Fruit fly (Drosophila melanogaster) whole organism, prepupa: ENCODE measurements around the gene Fer1.

Experiments
- Blimp-1 ChIP-seq: fragments of 200-800 bp; sonication (Bioruptor generic); optimal IDR thresholded peaks from 3 replicates; lab custom pipeline; 2017; ENCODE audit warnings: missing biosample characterization, missing genetic modification characterization, mild to moderate bottlenecking, moderate library complexity, missing genetic modification reagents
- CG10669 ChIP-seq: fragments of 200-800 bp; sonication (Bioruptor generic); optimal IDR thresholded peaks from 3 replicates; lab custom pipeline; 2018; ENCODE audit warnings: missing biosample characterization, mild to moderate bottlenecking, missing genetic modification characterization, moderate library complexity
- CG11902 ChIP-seq: fragments of 200-800 bp; sonication (Bioruptor generic); optimal IDR thresholded peaks from 3 replicates; lab custom pipeline; 2016; ENCODE audit warnings: missing biosample characterization, missing genetic modification characterization
- CG15336 ChIP-seq: fragments of 200-800 bp; sonication (Bioruptor generic); IDR thresholded peaks from 2 replicates; pipeline ENCODE4 v1.3.6; 2022; ENCODE audit warnings: missing biosample characterization, missing genetic modification characterization
- CG16779 ChIP-seq: fragments of 200-800 bp; sonication (Bioruptor generic); optimal IDR thresholded peaks from 3 replicates; lab custom pipeline; 2017; ENCODE audit warnings: missing biosample characterization, mild to moderate bottlenecking, missing genetic modification characterization
- CG31627 ChIP-seq: fragments of 200-800 bp; sonication (Bioruptor generic); optimal IDR thresholded peaks from 3 replicates; lab custom pipeline; 2016; ENCODE audit warnings: missing biosample characterization, missing genetic modification characterization
- CG3919 ChIP-seq: fragments of 200-800 bp; sonication (Bioruptor generic); optimal IDR thresholded peaks from 3 replicates; lab custom pipeline; 2016; ENCODE audit warnings: missing biosample characterization, missing genetic modification characterization
- CG4318 ChIP-seq: fragments of 200-800 bp; sonication (Bioruptor generic); optimal IDR thresholded peaks from 3 replicates; lab custom pipeline; 2017; ENCODE audit warnings: missing biosample characterization, mild to moderate bottlenecking, missing genetic modification characterization
- CG6163 ChIP-seq: fragments of 200-800 bp; sonication (Bioruptor generic); IDR thresholded peaks from 3 replicates; pipeline ENCODE4 v1.3.6; 2022; ENCODE audit warnings: missing biosample characterization, missing genetic modification characterization
- CG6276 ChIP-seq: fragments of 200-800 bp; sonication (Bioruptor generic); optimal IDR thresholded peaks from 2 replicates; lab custom pipeline; 2017; ENCODE audit warnings: missing biosample characterization, mild to moderate bottlenecking, missing genetic modification characterization
- CG6854 ChIP-seq: fragments of 200-800 bp; sonication (Bioruptor generic); optimal IDR thresholded peaks from 2 replicates; lab custom pipeline; 2017; ENCODE audit warnings: missing biosample characterization, mild to moderate bottlenecking, missing genetic modification characterization
- CG7368 ChIP-seq: fragments of 200-800 bp; sonication (Bioruptor generic); optimal IDR thresholded peaks from 3 replicates; lab custom pipeline; 2016; ENCODE audit warnings: missing biosample characterization, missing genetic modification characterization
- CG8119 ChIP-seq: fragments of 200-800 bp; sonication (Bioruptor generic); IDR thresholded peaks from 3 replicates; pipeline ENCODE4 v1.3.6; 2022; ENCODE audit warnings: missing biosample characterization, missing genetic modification characterization
- CG8632 ChIP-seq: fragments of 200-800 bp; sonication (Bioruptor generic); optimal IDR thresholded peaks from 3 replicates; lab custom pipeline; 2016; ENCODE audit warnings: missing biosample characterization, missing genetic modification characterization
- CG9139 ChIP-seq: fragments of 200-800 bp; sonication (Bioruptor generic); optimal IDR thresholded peaks from 3 replicates; lab custom pipeline; 2017; ENCODE audit warnings: missing biosample characterization, mild to moderate bottlenecking, missing genetic modification characterization
- Eip75B ChIP-seq: fragments of 200-800 bp; sonication (Bioruptor generic); optimal IDR thresholded peaks from 3 replicates; lab custom pipeline; 2016; ENCODE audit warnings: missing biosample characterization, missing genetic modification characterization
- Eip78C ChIP-seq: fragments of 200-800 bp; sonication (Bioruptor generic); peaks from one replicate; lab custom pipeline; 2016; ENCODE audit warnings: missing biosample characterization, missing genetic modification characterization
- Eip93F ChIP-seq: fragments of 200-800 bp; sonication (Bioruptor generic); optimal IDR thresholded peaks from 2 replicates; lab custom pipeline; 2016; ENCODE audit warnings: missing biosample characterization, mild to moderate bottlenecking, missing genetic modification characterization
- Ets21C ChIP-seq: fragments of 200-800 bp; sonication (Bioruptor generic); optimal IDR thresholded peaks from 3 replicates; lab custom pipeline; 2016; ENCODE audit warnings: missing biosample characterization, missing genetic modification characterization
- Hr38 ChIP-seq: sonication (Bioruptor generic); optimal IDR thresholded peaks from 2 replicates; lab custom pipeline; 2016; ENCODE audit warnings: missing biosample characterization, missing genetic modification characterization
- Hr39 ChIP-seq: fragments of 200-800 bp; sonication (Bioruptor generic); optimal IDR thresholded peaks from 2 replicates; lab custom pipeline; 2016; ENCODE audit warnings: missing biosample characterization, missing genetic modification characterization
- Hr4 ChIP-seq: fragments of 200-800 bp; sonication (Bioruptor generic); optimal IDR thresholded peaks from 3 replicates; lab custom pipeline; 2016; ENCODE audit warnings: missing biosample characterization, missing genetic modification characterization
- Met ChIP-seq: fragments of 200-800 bp; sonication (Bioruptor generic); optimal IDR thresholded peaks from 3 replicates; lab custom pipeline; 2016; ENCODE audit warnings: missing biosample characterization, missing genetic modification characterization
- OdsH ChIP-seq: fragments of 200-800 bp; sonication (Bioruptor generic); optimal IDR thresholded peaks from 3 replicates; lab custom pipeline; 2016; ENCODE audit warnings: missing biosample characterization, missing genetic modification characterization
- Smox ChIP-seq: fragments of 200-800 bp; sonication (Bioruptor generic); optimal IDR thresholded peaks from 3 replicates; lab custom pipeline; 2016; ENCODE audit warnings: missing biosample characterization, missing genetic modification characterization
- Sox102F ChIP-seq: fragments of 200-800 bp; sonication (Bioruptor generic); optimal IDR thresholded peaks from 2 replicates; lab custom pipeline; 2016; ENCODE audit warnings: missing biosample characterization, mild to moderate bottlenecking, missing genetic modification characterization
- Sox15 ChIP-seq: fragments of 200-800 bp; sonication (Bioruptor generic); optimal IDR thresholded peaks from 3 replicates; lab custom pipeline; 2016; ENCODE audit warnings: missing biosample characterization, missing genetic modification characterization
- cyc ChIP-seq: fragments of 200-800 bp; sonication (Bioruptor generic); optimal IDR thresholded peaks from 3 replicates; lab custom pipeline; 2016; ENCODE audit warnings: missing biosample characterization, missing genetic modification characterization
- dac ChIP-seq: fragments of 200-800 bp; sonication (Bioruptor generic); optimal IDR thresholded peaks from 2 replicates; lab custom pipeline; 2017; ENCODE audit warnings: missing biosample characterization, mild to moderate bottlenecking, missing genetic modification characterization
- dsx ChIP-seq: fragments of 200-800 bp; optimal IDR thresholded peaks from 3 replicates; lab custom pipeline; 2019; ENCODE audit warnings: missing biosample characterization, mild to moderate bottlenecking, missing genetic modification characterization, moderate library complexity; ENCODE audit not compliant: poor library complexity, severe bottlenecking
- eg ChIP-seq: fragments of 200-800 bp; sonication (Bioruptor generic); IDR thresholded peaks from 3 replicates; pipeline ENCODE4 v1.3.6; 2022; ENCODE audit warnings: missing biosample characterization, missing genetic modification characterization
- esn ChIP-seq: fragments of 200-800 bp; sonication (Bioruptor generic); optimal IDR thresholded peaks from 2 replicates; lab custom pipeline; 2016; ENCODE audit warnings: missing biosample characterization, mild to moderate bottlenecking, missing genetic modification characterization, moderate library complexity
- fd59A ChIP-seq: fragments of 200-800 bp; sonication (Bioruptor generic); optimal IDR thresholded peaks from 2 replicates; lab custom pipeline; 2017; ENCODE audit warnings: missing biosample characterization, mild to moderate bottlenecking, missing genetic modification characterization, missing genetic modification reagents
- fkh ChIP-seq: fragments of 200-800 bp; sonication (Bioruptor generic); optimal IDR thresholded peaks from 3 replicates; lab custom pipeline; 2017; ENCODE audit warnings: missing biosample characterization, mild to moderate bottlenecking, missing genetic modification characterization, moderate library complexity
- net ChIP-seq: fragments of 200-800 bp; sonication (Bioruptor generic); optimal IDR thresholded peaks from 3 replicates; lab custom pipeline; 2016; ENCODE audit warnings: missing biosample characterization, missing genetic modification characterization
- salr ChIP-seq, 2 experiments: fragments of 200-800 bp; sonication (Bioruptor generic); optimal IDR thresholded peaks; 3 replicates each; lab custom pipeline; 2016 to 2018; ENCODE audit warnings: missing biosample characterization in 2 of 2, missing genetic modification characterization in 2 of 2, mild to moderate bottlenecking in 1 of 2
- spab ChIP-seq: fragments of 200-800 bp; sonication (Bioruptor generic); optimal IDR thresholded peaks from 2 replicates; lab custom pipeline; 2017; ENCODE audit warnings: missing biosample characterization, mild to moderate bottlenecking, missing genetic modification characterization, missing genetic modification reagents
- ss ChIP-seq, 2 experiments: fragments of 200-800 bp; sonication (Bioruptor generic); optimal IDR thresholded peaks; 2 replicates in 1 of 2; 3 replicates in 1 of 2; lab custom pipeline; 2017 to 2018; ENCODE audit warnings: mild to moderate bottlenecking in 2 of 2, missing biosample characterization in 2 of 2, missing genetic modification characterization in 2 of 2, moderate library complexity in 1 of 2
- svp ChIP-seq: fragments of 200-800 bp; sonication (Bioruptor generic); peaks from one replicate; lab custom pipeline; 2016; ENCODE audit warnings: missing biosample characterization, missing genetic modification characterization
- topi ChIP-seq: fragments of 200-800 bp; sonication (Bioruptor generic); optimal IDR thresholded peaks from 3 replicates; lab custom pipeline; 2016; ENCODE audit warnings: missing biosample characterization, missing genetic modification characterization

Fer1 gene

DNA sequence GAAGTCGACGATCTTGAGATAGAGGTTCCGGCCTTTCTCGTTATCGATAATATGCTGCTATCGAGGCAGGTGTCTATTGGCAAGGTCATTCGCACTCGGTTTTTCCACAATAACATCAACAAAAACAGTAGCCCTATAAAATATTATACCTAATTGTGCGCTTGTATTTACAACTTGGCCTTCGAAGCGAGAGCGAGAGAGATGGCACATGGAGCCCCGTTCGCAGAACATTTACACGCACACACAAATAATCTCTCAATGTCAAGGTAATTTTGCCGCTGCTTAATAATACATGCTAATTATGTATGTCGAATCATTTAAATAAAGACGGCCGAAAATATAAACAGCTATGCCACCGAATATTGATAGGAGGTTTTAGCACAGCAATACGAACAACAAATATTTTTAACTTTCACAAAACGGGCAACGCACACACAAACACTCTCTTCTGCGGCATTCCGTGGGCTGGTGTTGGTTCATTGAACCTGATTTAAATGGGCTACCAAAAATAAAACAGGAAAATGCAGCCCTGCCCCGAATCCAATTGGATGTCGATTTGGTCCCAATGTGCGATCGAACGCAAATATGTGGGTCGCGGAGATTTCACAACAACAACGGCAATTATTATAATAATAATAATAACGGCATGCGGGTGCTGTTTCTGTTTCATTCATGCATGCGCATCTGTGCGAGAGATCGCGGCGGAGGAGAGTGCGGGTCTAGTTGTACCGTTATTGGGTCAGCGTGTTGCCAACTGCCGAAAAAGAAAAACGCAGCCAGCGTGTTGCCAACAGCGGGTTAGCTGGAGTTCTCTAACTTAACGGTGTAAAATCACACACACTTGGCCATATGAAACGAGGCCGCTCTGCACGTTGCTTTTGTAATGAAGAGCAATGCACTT, 13.6 kb upstream of the Fer1 start:
- TF ChIP-seq svp = peak; percentile 86
- TF ChIP-seq CG15336 (GFP tag; lab: Robert Waterston, UW) = 0 out of 2 replicates have a peak, but pooled peaks have one; percentile 9
- peak; percentile 81 for TF ChIP-seq CG6854
- TF ChIP-seq CG4318 (GFP tag; lab: Kevin White, UChicago) = no peak
- TF ChIP-seq cyc = no peak
- peak; percentile 79 for TF ChIP-seq Blimp-1 (GFP tag; lab: Kevin White, UChicago)
- TF ChIP-seq Eip75B (GFP tag; lab: Kevin White, UChicago) = peak; percentile 67
- TF ChIP-seq Sox102F (GFP tag; lab: Kevin White, UChicago) = peak; percentile 3
- TF ChIP-seq Eip93F (GFP tag; lab: Kevin White, UChicago) = no peak
- peak; percentile 16 for TF ChIP-seq esn (GFP tag; lab: Kevin White, UChicago)
- peak; percentile 64 for TF ChIP-seq fkh (GFP tag; lab: Kevin White, UChicago)
- TF ChIP-seq Eip78C = peak; percentile 30

DNA sequence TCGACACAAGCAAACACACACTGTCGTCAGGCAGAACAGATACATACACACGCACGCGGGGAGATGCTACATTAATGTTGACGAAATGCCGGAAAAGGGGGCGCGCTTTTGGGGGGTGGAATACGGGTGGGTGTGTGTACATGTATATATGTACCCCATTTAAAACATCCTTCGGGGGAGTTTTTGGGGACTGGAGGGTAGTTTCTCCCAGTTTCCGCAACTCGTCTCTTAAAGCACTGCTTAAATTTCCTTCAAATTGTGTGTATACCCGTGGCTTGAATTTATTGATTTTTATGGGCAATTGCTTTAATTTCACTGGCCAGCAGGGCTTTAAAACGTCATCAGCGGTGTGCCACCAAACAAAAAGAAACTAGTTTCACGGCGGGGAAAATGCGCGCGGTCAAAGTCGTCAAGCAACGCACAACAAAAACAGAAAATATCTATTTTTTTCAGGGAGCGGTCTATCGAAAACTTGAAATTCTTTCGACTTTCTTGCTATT, 12.9 kb upstream of the Fer1 start:
- no peak for TF ChIP-seq Hr4 (GFP tag; lab: Kevin White, UChicago)
- TF ChIP-seq Eip78C = peak; percentile 12
- TF ChIP-seq dac (GFP tag; lab: Kevin White, UChicago) = no peak
- no peak for TF ChIP-seq CG8632 (GFP tag; lab: Kevin White, UChicago)
- peak; percentile 13 for TF ChIP-seq CG6276 (GFP tag; lab: Kevin White, UChicago)
- TF ChIP-seq CG7368 = no peak
- TF ChIP-seq dsx (GFP tag; lab: Kevin White, UChicago) = no peak
- TF ChIP-seq, all 60 proteins: peak for 2

DNA sequence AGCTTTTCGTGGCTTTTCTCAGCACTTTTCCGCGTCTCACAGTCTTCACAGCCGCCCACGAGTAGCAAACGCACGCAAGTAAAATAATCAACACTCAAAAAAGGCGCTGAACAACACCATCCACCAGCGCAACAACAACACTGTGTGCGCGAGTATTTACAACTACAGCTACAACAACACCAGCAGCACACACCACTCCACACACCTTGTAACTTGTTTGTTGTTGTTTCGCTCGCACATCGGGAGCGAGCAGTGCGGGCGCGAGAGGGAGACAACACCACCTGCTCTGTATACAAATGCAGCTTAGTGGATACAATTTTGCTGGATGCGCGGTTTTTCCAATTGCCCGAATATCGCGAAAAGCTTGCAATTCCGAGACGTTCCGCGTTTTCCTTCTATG, 12.3 kb upstream of the Fer1 start:
- TF ChIP-seq fkh (GFP tag; lab: Kevin White, UChicago) = peak; percentile 84
- no peak for TF ChIP-seq OdsH (GFP tag; lab: Kevin White, UChicago)
- TF ChIP-seq Ets21C (GFP tag; lab: Kevin White, UChicago) = no peak
- no peak for TF ChIP-seq Hr39 (GFP tag; lab: Kevin White, UChicago)
- no peak for TF ChIP-seq Sox15 (GFP tag; lab: Kevin White, UChicago)
- no peak for TF ChIP-seq CG16779
- TF ChIP-seq dsx (GFP tag; lab: Kevin White, UChicago) = peak; percentile 4
- TF ChIP-seq eg (GFP tag; lab: Robert Waterston, UW) = 0 out of 3 replicates have a peak, but pooled peaks have one; percentile 27

DNA sequence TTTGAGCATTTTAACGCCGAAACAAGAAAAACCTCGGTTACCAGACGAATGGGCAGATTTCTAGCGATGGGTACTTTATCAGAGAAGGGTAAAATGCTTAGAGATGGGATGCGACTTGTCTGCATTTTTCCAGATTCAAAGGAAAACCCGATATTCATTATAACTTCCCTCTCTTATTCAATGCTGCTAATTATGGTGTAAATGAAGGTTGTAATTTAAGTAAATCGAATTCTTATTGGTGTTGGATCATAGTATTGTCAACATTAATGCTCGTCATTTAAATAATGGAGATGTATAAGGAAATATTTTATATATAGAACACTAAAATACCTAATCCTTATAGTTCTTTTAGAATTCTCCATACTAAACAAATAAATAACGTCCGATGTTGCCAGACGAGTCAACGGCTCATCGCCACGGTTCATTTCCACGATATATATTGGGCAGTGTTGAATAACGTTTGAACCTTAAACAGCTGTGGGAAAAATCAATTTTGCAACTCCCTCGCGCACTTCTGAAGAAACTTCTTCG, 11.8 kb upstream of the Fer1 start, which contains the start of the genes Alh and CG10098:
Gene Alh (minus strand): TSS at position 77 of the 531 bp plus-strand sequence.
Gene CG10098 (plus strand): TSS at position 440 of the 531 bp plus-strand sequence.
- TF ChIP-seq CG16779 (no peak), Eip93F (GFP tag; lab: Kevin White, UChicago) (peak; percentile 69), CG3919 (GFP tag; lab: Kevin White, UChicago) (peak; percentile 72), CG11902 (GFP tag; lab: Kevin White, UChicago) (peak; percentile 85), svp (peak; percentile 96), ss (GFP tag; optimal IDR thresholded peaks at IDR 0.05; lab: Kevin White, UChicago) (peak in 1 of 2 experiments; percentile 48), CG31627 (GFP tag; lab: Kevin White, UChicago) (peak; percentile 93), Eip75B (GFP tag; lab: Kevin White, UChicago) (peak; percentile 76), salr (GFP tag; optimal IDR thresholded peaks at IDR 0.05; lab: Kevin White, UChicago) (peak; percentile 61 to 88), Hr39 (GFP tag; lab: Kevin White, UChicago) (peak; percentile 93), CG9139 (GFP tag; lab: Kevin White, UChicago) (no peak), fd59A (peak; percentile 61), CG15336 (GFP tag; lab: Robert Waterston, UW) (peak; percentile 23; the same call in 1 of the 2 replicates), CG6276 (GFP tag; lab: Kevin White, UChicago) (peak; percentile 5), Smox (peak; percentile 86), Hr38 (GFP tag; lab: Kevin White, UChicago) (peak; percentile 41), Met (peak; percentile 87), esn (GFP tag; lab: Kevin White, UChicago) (peak; percentile 89), CG8632 (GFP tag; lab: Kevin White, UChicago) (peak; percentile 73), CG6163 (peak; percentile 79), Eip78C (peak; percentile 90), spab (peak; percentile 42), CG10669 (peak; percentile 55), dsx (GFP tag; lab: Kevin White, UChicago) (peak; percentile 5), Blimp-1 (GFP tag; lab: Kevin White, UChicago) (peak; percentile 28), cyc (peak; percentile 91), topi (peak; percentile 82), net (GFP tag; lab: Kevin White, UChicago) (peak; percentile 62), CG8119 (GFP tag; lab: Robert Waterston, UW) (peak; percentile 34; the same call in 2 of the 3 replicates)
